Worm (Caenorhabditis elegans) whole organism, early embryonic: ENCODE results near the gene mrp-5.

ENCODE experiments used
- B0310.2 ChIP-seq: sonication (generic microtip); optimal IDR thresholded peaks from 2 replicates; lab custom pipeline; 2016; ENCODE audit warnings: mild to moderate bottlenecking, missing genetic modification characterization, missing compliant biosample characterization
- aly-1 ChIP-seq: sonication (generic microtip); optimal IDR thresholded peaks from 2 replicates; lab custom pipeline; 2016; ENCODE audit warnings: missing genetic modification characterization, missing compliant biosample characterization
- ama-1 ChIP-seq: fragments of 150-350 bp; optimal IDR thresholded peaks from 2 replicates; lab custom pipeline; 2014
- ceh-13 ChIP-seq: fragments of 200-800 bp; sonication (Bioruptor generic); optimal IDR thresholded peaks from 2 replicates; lab custom pipeline; 2018; ENCODE audit warnings: mild to moderate bottlenecking, missing genetic modification characterization, missing compliant biosample characterization
- hnd-1 ChIP-seq: sonication (generic microtip); optimal IDR thresholded peaks from 2 replicates; lab custom pipeline; 2016; ENCODE audit warnings: missing genetic modification characterization, missing compliant biosample characterization
- pes-1 ChIP-seq: fragments of 200-800 bp; sonication (Bioruptor generic); IDR thresholded peaks from 2 replicates; pipeline ENCODE4 v1.3.6; 2022; ENCODE audit warnings: missing genetic modification reagents, missing genetic modification characterization, missing compliant biosample characterization
- tbx-37 ChIP-seq: fragments of 200-800 bp; sonication (Bioruptor generic); conservative IDR thresholded peaks from 2 replicates; pipeline ENCODE4 v1.3.6; 2022; ENCODE audit warnings: missing genetic modification reagents, missing genetic modification characterization, missing compliant biosample characterization

DNA sequence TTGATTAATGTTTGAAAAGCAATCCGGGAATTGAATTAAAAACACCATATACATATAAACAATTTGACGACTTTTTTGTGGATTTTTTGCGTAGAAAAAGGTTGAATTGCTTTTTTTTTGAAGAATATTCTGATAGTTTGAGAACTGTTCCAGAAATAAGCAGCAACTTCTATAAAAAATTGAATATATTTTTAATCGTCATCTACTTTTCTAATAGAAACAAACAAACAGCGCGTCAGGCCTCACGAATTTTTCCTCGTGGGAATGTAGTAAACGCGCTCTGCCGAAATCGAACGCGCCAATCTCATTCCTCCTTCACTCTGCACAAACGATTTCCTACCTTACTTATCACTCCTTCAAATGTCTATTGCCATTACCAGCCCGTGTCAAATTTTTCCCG is 18.1 kb upstream of the mrp-5 start, which contains the start of gene rgs-11:
- TF ChIP-seq ama-1 = no peak
- TF ChIP-seq aly-1 (tag; lab: Kevin White, UChicago) = no peak
- TF ChIP-seq hnd-1 (tag; lab: Kevin White, UChicago) = no peak
- TF ChIP-seq B0310.2 (tag; lab: Kevin White, UChicago) = no peak
- no peak for TF ChIP-seq pes-1 (GFP tag; lab: Robert Waterston, UW)
- TF ChIP-seq ceh-13 (GFP tag; lab: Kevin White, UChicago) = no peak
- TF ChIP-seq tbx-37 (GFP tag; lab: Robert Waterston, UW) = no peak
